Worm (Caenorhabditis elegans) whole organism, young adult: Measurements from ENCODE around the gene F10E9.5.

Experiments
- F10E7.11 ChIP-seq: sonication (generic microtip); optimal IDR thresholded peaks from 2 replicates; lab custom pipeline; 2017; ENCODE audit warnings: mild to moderate bottlenecking, missing genetic modification characterization, moderate library complexity, missing compliant biosample characterization
- atf-7 ChIP-seq: sonication (generic microtip); optimal IDR thresholded peaks from 2 replicates; lab custom pipeline; 2017; ENCODE audit warnings: mild to moderate bottlenecking, missing genetic modification characterization, missing compliant biosample characterization
- attf-5 ChIP-seq: fragments of 200-800 bp; sonication (Bioruptor generic); optimal IDR thresholded peaks from 2 replicates; lab custom pipeline; 2018; ENCODE audit warnings: mild to moderate bottlenecking, missing genetic modification characterization, missing compliant biosample characterization
- lin-26 ChIP-seq: fragments of 200-800 bp; sonication (Bioruptor generic); IDR thresholded peaks from 2 replicates; pipeline ENCODE4 v1.3.6; 2022; ENCODE audit warnings: missing genetic modification reagents, missing genetic modification characterization, missing compliant biosample characterization
- nhr-90 ChIP-seq: sonication (generic microtip); optimal IDR thresholded peaks from 2 replicates; lab custom pipeline; 2016; ENCODE audit warnings: missing genotype, mild to moderate bottlenecking, missing genetic modification characterization, missing compliant biosample characterization
- snpc-4 ChIP-seq, 5 experiments: fragments of 150-350 bp in 1 of 5; sonication (generic microtip) in 4 of 5; optimal IDR thresholded peaks; 2 replicates each; lab custom pipeline; 2014 to 2018; ENCODE audit warnings: missing genetic modification characterization in 5 of 5, missing biosample characterization in 3 of 5, antibody characterized with exemption in 2 of 5, mild to moderate bottlenecking in 2 of 5, missing compliant biosample characterization in 2 of 5, missing genotype in 2 of 5, moderate library complexity in 2 of 5, missing genetic modification reagents in 1 of 5
- unc-130 ChIP-seq: sonication (generic microtip); optimal IDR thresholded peaks from 2 replicates; lab custom pipeline; 2016; ENCODE audit warnings: missing genetic modification reagents, missing genetic modification characterization, missing compliant biosample characterization
- unc-62 ChIP-seq: fragments of 150-350 bp; optimal IDR thresholded peaks from 2 replicates; lab custom pipeline; 2014; ENCODE audit warnings: missing biosample characterization, missing genetic modification reagents, missing genetic modification characterization
- xnd-1 ChIP-seq: sonication (generic microtip); optimal IDR thresholded peaks from 2 replicates; lab custom pipeline; 2016; ENCODE audit warnings: missing genotype, missing genetic modification reagents, missing genetic modification characterization, missing compliant biosample characterization
- ztf-25 ChIP-seq: fragments of 200-800 bp; sonication (Bioruptor generic); IDR thresholded peaks from 2 replicates; pipeline ENCODE4 v1.3.6; 2022; ENCODE audit warnings: missing genetic modification reagents, missing genetic modification characterization, missing compliant biosample characterization

ce11 chrIII:8283525-8283924, 23.9 kb upstream of the F10E9.5 start:
- TF ChIP-seq lin-26 (GFP tag; lab: Robert Waterston, UW) (no peak), nhr-90 (tag; lab: Kevin White, UChicago) (no peak), unc-130 (GFP tag; lab: Kevin White, UChicago) (no peak), xnd-1 (tag; lab: Kevin White, UChicago) (no peak), atf-7 (tag; lab: Kevin White, UChicago) (no peak), attf-5 (no peak), snpc-4 (GFP tag; optimal IDR thresholded peaks at IDR 0.05; lab: Kevin White, UChicago) (no peak), snpc-4 (tag; optimal IDR thresholded peaks at IDR 0.05; lab: Kevin White, UChicago) (no peak), unc-62 (GFP tag; lab: Kevin White, UChicago) (no peak), ztf-25 (GFP tag; lab: Robert Waterston, UW) (no peak), F10E7.11 (no peak)
